Worm (Caenorhabditis elegans): ENCODE results near the gene nep-6.

DNA sequence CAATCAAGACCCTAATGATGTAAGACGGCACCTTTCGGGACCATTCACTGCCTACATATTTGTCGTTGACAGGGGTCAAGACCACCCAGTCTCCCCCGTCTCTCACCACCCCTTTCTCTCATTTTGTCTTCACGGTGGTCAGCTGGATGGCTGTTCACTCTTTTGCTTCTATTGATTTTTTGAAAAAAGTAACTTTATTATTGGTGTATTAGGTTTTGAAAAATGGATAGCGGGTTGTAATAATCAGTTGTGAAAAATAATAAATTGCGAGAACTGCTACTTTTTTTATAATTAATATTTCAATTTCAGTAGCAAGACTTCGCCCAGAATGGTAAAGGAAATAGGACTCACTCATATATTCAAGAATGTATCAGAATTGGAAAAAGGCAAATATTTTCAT lies 39.8 kb upstream of the nep-6 start, which contains the start of gene bath-9:
- TF ChIP-seq ets-7 (tag; optimal IDR thresholded peaks at IDR 0.05): no peak
- no peak for TF ChIP-seq tbx-37 (GFP tag; conservative IDR thresholded peaks at IDR 0.05)
- TF ChIP-seq ceh-13 (GFP tag; optimal IDR thresholded peaks at IDR 0.05): no peak
- no peak for TF ChIP-seq hmbx-1 (tag; optimal IDR thresholded peaks at IDR 0.05)
- TF ChIP-seq aly-1 (tag; optimal IDR thresholded peaks at IDR 0.05): no peak

All from whole organism, early embryonic.